Worm (Caenorhabditis elegans) whole organism, mixed stage, embryonic: Measurements from ENCODE around the gene dig-1.

Experiments used
- M03D4.4 ChIP-seq: sonication (generic microtip); optimal IDR thresholded peaks from 2 replicates; lab custom pipeline; 2017; ENCODE audit warnings: mild to moderate bottlenecking, missing genetic modification characterization, missing compliant biosample characterization
- bed-3 ChIP-seq: fragments of 200-800 bp; sonication (Bioruptor generic); optimal IDR thresholded peaks from 3 replicates; lab custom pipeline; 2018; ENCODE audit warnings: mild to moderate bottlenecking, missing genetic modification characterization, moderate library complexity, missing compliant biosample characterization
- blmp-1 ChIP-seq: fragments of 150-350 bp; optimal IDR thresholded peaks from 2 replicates; lab custom pipeline; 2014; ENCODE audit warnings: missing biosample characterization, missing genetic modification characterization
- ceh-43 ChIP-seq: fragments of 200-800 bp; sonication (Bioruptor generic); optimal IDR thresholded peaks from 2 replicates; lab custom pipeline; 2018; ENCODE audit warnings: mild to moderate bottlenecking, missing genetic modification characterization, moderate library complexity, missing compliant biosample characterization
- ceh-83 ChIP-seq: fragments of 200-800 bp; sonication (Bioruptor generic); optimal IDR thresholded peaks from 2 replicates; lab custom pipeline; 2018; ENCODE audit warnings: mild to moderate bottlenecking, missing genetic modification characterization, missing compliant biosample characterization
- cnd-1 ChIP-seq: fragments of 200-800 bp; sonication (Bioruptor generic); optimal IDR thresholded peaks from 2 replicates; lab custom pipeline; 2018; ENCODE audit warnings: mild to moderate bottlenecking, missing genetic modification characterization, missing compliant biosample characterization
- drap-1 ChIP-seq: fragments of 200-800 bp; sonication (Bioruptor generic); optimal IDR thresholded peaks from 3 replicates; lab custom pipeline; 2018; ENCODE audit warnings: mild to moderate bottlenecking, missing genetic modification characterization, missing compliant biosample characterization
- elt-1 ChIP-seq: sonication (generic microtip); optimal IDR thresholded peaks from 2 replicates; lab custom pipeline; 2017; ENCODE audit warnings: missing genetic modification characterization, mild to moderate bottlenecking, missing compliant biosample characterization, antibody characterized with exemption, moderate library complexity, borderline replicate concordance; ENCODE audit not compliant: insufficient read depth
- flh-1 ChIP-seq: fragments of 200-800 bp; sonication (Bioruptor generic); optimal IDR thresholded peaks from 2 replicates; lab custom pipeline; 2018; ENCODE audit warnings: mild to moderate bottlenecking, missing genetic modification characterization, moderate library complexity, missing compliant biosample characterization
- ham-2 ChIP-seq: fragments of 200-800 bp; sonication (Bioruptor generic); optimal IDR thresholded peaks from 2 replicates; lab custom pipeline; 2018; ENCODE audit warnings: mild to moderate bottlenecking, missing genetic modification characterization, missing compliant biosample characterization
- hlh-1 ChIP-seq: fragments of 150-350 bp; optimal IDR thresholded peaks from 2 replicates; lab custom pipeline; 2014; ENCODE audit warnings: missing biosample characterization, missing genetic modification reagents, missing genetic modification characterization
- lin-13 ChIP-seq: fragments of 150-350 bp; optimal IDR thresholded peaks from 2 replicates; lab custom pipeline; 2014; ENCODE audit warnings: missing biosample characterization, missing genetic modification characterization
- lin-32 ChIP-seq: fragments of 200-800 bp; sonication (Bioruptor generic); optimal IDR thresholded peaks from 2 replicates; lab custom pipeline; 2018; ENCODE audit warnings: mild to moderate bottlenecking, missing genetic modification characterization, missing compliant biosample characterization
- lsy-2 ChIP-seq: fragments of 150-350 bp; optimal IDR thresholded peaks from 2 replicates; lab custom pipeline; 2014; ENCODE audit warnings: missing biosample characterization, missing genetic modification characterization
- mab-5 ChIP-seq: fragments of 150-350 bp; optimal IDR thresholded peaks from 2 replicates; lab custom pipeline; 2014; ENCODE audit warnings: missing biosample characterization, missing genetic modification characterization
- mep-1 ChIP-seq: fragments of 150-350 bp; optimal IDR thresholded peaks from 2 replicates; lab custom pipeline; 2017; ENCODE audit warnings: missing biosample characterization, missing genetic modification reagents, missing genetic modification characterization, inconsistent platforms
- mls-2 ChIP-seq: sonication (generic microtip); optimal IDR thresholded peaks from 2 replicates; lab custom pipeline; 2016; ENCODE audit warnings: mild to moderate bottlenecking, missing genetic modification characterization, moderate library complexity, missing compliant biosample characterization
- nhr-28 ChIP-seq: fragments of 150-350 bp; optimal IDR thresholded peaks from 2 replicates; lab custom pipeline; 2014; ENCODE audit warnings: missing biosample characterization, missing genetic modification characterization
- nhr-76 ChIP-seq: sonication (generic microtip); optimal IDR thresholded peaks from 2 replicates; lab custom pipeline; 2017; ENCODE audit warnings: missing biosample characterization, missing genetic modification characterization
- pha-4 ChIP-seq: fragments of 150-350 bp; optimal IDR thresholded peaks from 2 replicates; lab custom pipeline; 2018; ENCODE audit warnings: missing biosample characterization, missing genetic modification reagents, missing genetic modification characterization
- sem-2 ChIP-seq: fragments of 200-800 bp; sonication (Bioruptor generic); optimal IDR thresholded peaks from 2 replicates; lab custom pipeline; 2018; ENCODE audit warnings: mild to moderate bottlenecking, missing genetic modification characterization, missing compliant biosample characterization
- snpc-4 ChIP-seq: fragments of 150-350 bp; optimal IDR thresholded peaks from 2 replicates; lab custom pipeline; 2014; ENCODE audit warnings: missing biosample characterization, missing genetic modification characterization
- sptf-1 ChIP-seq: sonication (generic microtip); optimal IDR thresholded peaks from 2 replicates; lab custom pipeline; 2017; ENCODE audit warnings: mild to moderate bottlenecking, missing genetic modification characterization, moderate library complexity, missing compliant biosample characterization
- tbx-8 ChIP-seq: fragments of 200-800 bp; sonication (Bioruptor generic); optimal IDR thresholded peaks from 2 replicates; lab custom pipeline; 2018; ENCODE audit warnings: mild to moderate bottlenecking, missing genetic modification characterization, moderate library complexity, missing compliant biosample characterization
- unc-120 ChIP-seq: sonication (generic microtip); optimal IDR thresholded peaks from 2 replicates; lab custom pipeline; 2017; ENCODE audit warnings: missing genetic modification characterization, missing compliant biosample characterization; ENCODE audit not compliant: poor library complexity, severe bottlenecking
- unc-39 ChIP-seq: fragments of 150-350 bp; optimal IDR thresholded peaks from 2 replicates; lab custom pipeline; 2014; ENCODE audit warnings: missing biosample characterization, missing genetic modification characterization
- unc-62 ChIP-seq: fragments of 150-350 bp; optimal IDR thresholded peaks from 2 replicates; lab custom pipeline; 2014; ENCODE audit warnings: missing biosample characterization, missing genetic modification reagents, missing genetic modification characterization
- zip-8 ChIP-seq: fragments of 150-350 bp; optimal IDR thresholded peaks from 2 replicates; lab custom pipeline; 2014; ENCODE audit warnings: missing biosample characterization, missing genetic modification characterization
- ztf-11 ChIP-seq: fragments of 150-350 bp; optimal IDR thresholded peaks from 2 replicates; lab custom pipeline; 2014; ENCODE audit warnings: missing biosample characterization, missing genetic modification characterization

dig-1 gene

ce11 chrIII:6798906-6799305 is 52.8 kb downstream of the dig-1 start:
- TF ChIP-seq hlh-1 (tag; lab: Kevin White, UChicago), result no peak
- no peak for TF ChIP-seq mep-1 (tag; lab: Kevin White, UChicago)
- no peak for TF ChIP-seq lin-32 (GFP tag; lab: Kevin White, UChicago)
- no peak for TF ChIP-seq bed-3 (GFP tag; lab: Kevin White, UChicago)
- TF ChIP-seq pha-4 (tag; lab: Kevin White, UChicago), result no peak

DNA sequence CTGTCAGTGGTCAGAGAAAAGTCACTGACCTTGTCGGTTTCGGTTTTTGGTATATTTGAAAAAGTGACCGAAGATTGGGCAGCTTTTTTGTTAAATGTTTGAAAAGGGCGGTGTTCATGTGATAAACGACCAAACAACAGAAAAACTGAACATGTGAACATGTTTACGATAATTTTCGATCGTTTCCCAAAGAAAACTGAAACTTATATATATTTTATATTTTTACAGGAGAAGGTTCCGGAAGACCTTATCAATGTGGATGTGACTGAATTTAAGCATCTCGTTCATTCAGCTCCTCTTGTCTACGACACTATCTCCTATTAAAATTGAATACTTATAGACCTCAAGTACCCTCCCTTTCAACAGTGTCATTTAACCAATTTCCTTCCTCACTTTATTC is 53.6 kb downstream of the dig-1 start:
- no peak for TF ChIP-seq mab-5
- no peak for TF ChIP-seq unc-39
- TF ChIP-seq drap-1 (GFP tag; lab: Kevin White, UChicago), result no peak
- TF ChIP-seq mep-1 (tag; lab: Kevin White, UChicago), result no peak
- no peak for TF ChIP-seq nhr-76 (tag; lab: Kevin White, UChicago)

DNA sequence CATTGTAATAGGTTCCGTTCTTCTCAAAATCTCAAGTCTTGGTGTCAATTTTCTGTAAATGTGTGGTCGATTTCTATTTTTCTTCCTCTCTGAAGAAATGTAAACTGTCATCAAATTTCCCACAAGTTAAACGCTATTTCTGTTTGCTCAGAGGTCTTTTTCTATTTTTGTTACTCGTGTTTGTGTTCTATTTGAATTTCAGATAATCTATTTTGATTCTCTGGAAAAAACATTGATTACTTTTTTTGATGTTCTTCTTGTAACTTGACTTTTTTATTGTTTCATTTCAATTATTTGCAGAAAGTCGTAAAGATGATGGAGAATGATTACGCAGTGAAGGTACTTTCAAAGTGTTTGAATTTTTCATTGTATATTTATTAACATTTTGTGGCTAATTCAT is 56.4 kb downstream of the dig-1 start, which contains the start of gene lim-8:
Gene lim-8 (plus strand): TSS at position 301 of the 400 bp plus-strand sequence.
- TF ChIP-seq unc-120 (tag; lab: Kevin White, UChicago), result no peak
- no peak for TF ChIP-seq blmp-1 (tag; lab: Kevin White, UChicago)
- TF ChIP-seq nhr-28, result no peak
- no peak for TF ChIP-seq ceh-83 (GFP tag; lab: Kevin White, UChicago)
- TF ChIP-seq lin-13 (tag; lab: Kevin White, UChicago), result no peak
- no peak for TF ChIP-seq ham-2 (GFP tag; lab: Kevin White, UChicago)
- TF ChIP-seq snpc-4, result no peak
- TF ChIP-seq ceh-43 (GFP tag; lab: Kevin White, UChicago), result no peak
- no peak for TF ChIP-seq ztf-11 (tag; lab: Kevin White, UChicago)
- no peak for TF ChIP-seq sptf-1
- TF ChIP-seq mab-5, result no peak
- no peak for TF ChIP-seq M03D4.4 (tag; lab: Kevin White, UChicago)

DNA sequence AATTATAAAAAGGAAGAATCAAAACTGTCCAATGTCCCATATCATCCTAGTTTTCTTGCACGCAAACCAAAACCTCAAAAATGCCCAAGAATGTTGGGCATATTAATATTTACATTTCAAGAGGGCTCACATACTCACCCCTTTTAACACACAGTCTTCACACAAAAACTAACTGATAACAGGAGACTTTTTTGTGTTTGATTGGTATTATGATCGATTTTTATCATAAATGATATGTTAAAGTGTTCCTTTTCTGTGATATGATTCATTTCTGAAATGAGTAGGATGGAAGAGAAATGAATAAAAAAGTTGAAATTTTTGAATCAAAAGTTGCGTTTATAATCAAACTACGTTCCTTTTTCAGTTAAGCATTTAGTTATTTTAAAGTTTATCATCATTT is 57.0 kb downstream of the dig-1 start:
- TF ChIP-seq bed-3 (GFP tag; lab: Kevin White, UChicago), result no peak
- TF ChIP-seq flh-1 (GFP tag; lab: Kevin White, UChicago), result no peak
- no peak for TF ChIP-seq ham-2 (GFP tag; lab: Kevin White, UChicago)
- no peak for TF ChIP-seq ceh-43 (GFP tag; lab: Kevin White, UChicago)

ce11 chrIII:6805397-6805796 is 59.3 kb downstream of the dig-1 start:
- peak; percentile 55 for TF ChIP-seq drap-1 (GFP tag; lab: Kevin White, UChicago)
- peak; percentile 76 for TF ChIP-seq sptf-1
- TF ChIP-seq M03D4.4 (tag; lab: Kevin White, UChicago), result peak; percentile 69
- TF ChIP-seq lin-32 (GFP tag; lab: Kevin White, UChicago), result peak; percentile 21
- TF ChIP-seq snpc-4, result no peak
- TF ChIP-seq mep-1 (tag; lab: Kevin White, UChicago), result no peak
- no peak for TF ChIP-seq unc-62 (GFP tag; lab: Kevin White, UChicago)
- TF ChIP-seq lin-13 (tag; lab: Kevin White, UChicago), result no peak
- peak; percentile 53 for TF ChIP-seq bed-3 (GFP tag; lab: Kevin White, UChicago)
- peak; percentile 52 for TF ChIP-seq mls-2 (tag; lab: Kevin White, UChicago)
- peak; percentile 40 for TF ChIP-seq ham-2 (GFP tag; lab: Kevin White, UChicago)
- peak; percentile 53 for TF ChIP-seq sem-2 (GFP tag; lab: Kevin White, UChicago)
- no peak for TF ChIP-seq nhr-76 (tag; lab: Kevin White, UChicago)
- peak; percentile 27 for TF ChIP-seq unc-120 (tag; lab: Kevin White, UChicago)
- TF ChIP-seq flh-1 (GFP tag; lab: Kevin White, UChicago), result no peak
- TF ChIP-seq elt-1 (tag; lab: Kevin White, UChicago), result no peak
- TF ChIP-seq nhr-28, result no peak
- TF ChIP-seq ceh-43 (GFP tag; lab: Kevin White, UChicago), result peak; percentile 33
- peak; percentile 45 for TF ChIP-seq cnd-1 (tag; lab: Kevin White, UChicago)
- no peak for TF ChIP-seq zip-8 (tag; lab: Kevin White, UChicago)
- TF ChIP-seq lsy-2 (tag; lab: Kevin White, UChicago), result no peak
- peak; percentile 61 for TF ChIP-seq ceh-83 (GFP tag; lab: Kevin White, UChicago)
- peak; percentile 29 for TF ChIP-seq tbx-8 (GFP tag; lab: Kevin White, UChicago)
- TF ChIP-seq, all 35 proteins: peak for 13
